Worm (Caenorhabditis elegans) whole organism, young adult: Measurements from ENCODE around the gene smc-5.

ENCODE experiments used
- F10E7.11 ChIP-seq: sonication (generic microtip); optimal IDR thresholded peaks from 2 replicates; lab custom pipeline; 2017; ENCODE audit warnings: mild to moderate bottlenecking, missing genetic modification characterization, moderate library complexity, missing compliant biosample characterization
- F22D6.2 ChIP-seq: sonication (generic microtip); optimal IDR thresholded peaks from 2 replicates; lab custom pipeline; 2016; ENCODE audit warnings: mild to moderate bottlenecking, missing genetic modification characterization, missing compliant biosample characterization
- F37B4.10 ChIP-seq: fragments of 200-800 bp; sonication (Bioruptor generic); IDR thresholded peaks from 2 replicates; pipeline ENCODE4 v1.3.6; 2022; ENCODE audit warnings: missing genetic modification characterization, missing compliant biosample characterization
- F52B5.7 ChIP-seq: sonication (generic microtip); optimal IDR thresholded peaks from 2 replicates; lab custom pipeline; 2016; ENCODE audit warnings: mild to moderate bottlenecking, missing genetic modification characterization, missing compliant biosample characterization
- K11D2.4 ChIP-seq: fragments of 200-800 bp; sonication (Bioruptor generic); IDR thresholded peaks from 2 replicates; pipeline ENCODE4 v1.3.6; 2022; ENCODE audit warnings: missing genetic modification reagents, missing genetic modification characterization, missing compliant biosample characterization
- Y53F4B.3 ChIP-seq: fragments of 200-800 bp; sonication (Bioruptor generic); IDR thresholded peaks from 2 replicates; pipeline ENCODE4 v1.3.6; 2022; ENCODE audit warnings: missing genetic modification reagents, missing genetic modification characterization, missing compliant biosample characterization
- ZK185.1 ChIP-seq: sonication (generic microtip); optimal IDR thresholded peaks from 2 replicates; lab custom pipeline; 2016; ENCODE audit warnings: mild to moderate bottlenecking, missing genetic modification characterization, missing compliant biosample characterization; ENCODE audit not compliant: poor library complexity, severe bottlenecking
- akir-1 ChIP-seq: fragments of 200-800 bp; sonication (Bioruptor generic); optimal IDR thresholded peaks from 2 replicates; lab custom pipeline; 2018; ENCODE audit warnings: mild to moderate bottlenecking, missing genetic modification characterization, moderate library complexity, missing compliant biosample characterization
- attf-5 ChIP-seq: fragments of 200-800 bp; sonication (Bioruptor generic); optimal IDR thresholded peaks from 2 replicates; lab custom pipeline; 2018; ENCODE audit warnings: mild to moderate bottlenecking, missing genetic modification characterization, missing compliant biosample characterization
- attf-6 ChIP-seq: fragments of 200-800 bp; sonication (Bioruptor generic); IDR thresholded peaks from 2 replicates; pipeline ENCODE4 v1.3.6; 2022; ENCODE audit warnings: missing genetic modification reagents, missing genetic modification characterization, missing compliant biosample characterization
- cebp-1 ChIP-seq, 2 experiments: fragments of 200-800 bp in 1 of 2; sonication (Bioruptor generic) in 1 of 2; sonication (generic microtip) in 1 of 2; IDR thresholded peaks in 1 of 2; optimal IDR thresholded peaks in 1 of 2; 2 replicates each; pipeline versions ENCODE4 v1.3.6 to Lab custom; 2017 to 2022; ENCODE audit warnings: missing compliant biosample characterization in 2 of 2, missing genetic modification characterization in 2 of 2, mild to moderate bottlenecking in 1 of 2, missing genetic modification reagents in 1 of 2, moderate library complexity in 1 of 2
- cebp-2 ChIP-seq: fragments of 200-800 bp; sonication (Bioruptor generic); IDR thresholded peaks from 2 replicates; pipeline ENCODE4 v1.3.6; 2022; ENCODE audit warnings: missing genetic modification characterization, missing compliant biosample characterization
- ceh-100 ChIP-seq: fragments of 200-800 bp; sonication (Bioruptor generic); IDR thresholded peaks from 2 replicates; pipeline ENCODE4 v1.3.6; 2022; ENCODE audit warnings: missing genetic modification reagents, missing genetic modification characterization, missing compliant biosample characterization
- efl-1 ChIP-seq: fragments of 150-350 bp; optimal IDR thresholded peaks from 2 replicates; lab custom pipeline; 2014; ENCODE audit warnings: missing biosample characterization, missing genetic modification reagents, missing genetic modification characterization
- egl-44 ChIP-seq: fragments of 200-800 bp; sonication (Bioruptor generic); IDR thresholded peaks from 2 replicates; pipeline ENCODE4 v1.3.6; 2022; ENCODE audit warnings: missing genetic modification reagents, missing genetic modification characterization, missing compliant biosample characterization
- egrh-3 ChIP-seq: fragments of 200-800 bp; sonication (Bioruptor generic); IDR thresholded peaks from 2 replicates; pipeline ENCODE4 v1.3.6; 2022; ENCODE audit warnings: missing genetic modification reagents, missing genetic modification characterization, missing compliant biosample characterization
- gei-17 ChIP-seq: fragments of 200-800 bp; sonication (Bioruptor generic); optimal IDR thresholded peaks from 2 replicates; lab custom pipeline; 2018; ENCODE audit warnings: mild to moderate bottlenecking, missing genetic modification characterization, missing compliant biosample characterization
- hmg-1.2 ChIP-seq: fragments of 200-800 bp; sonication (Bioruptor generic); IDR thresholded peaks from 2 replicates; pipeline ENCODE4 v1.3.6; 2022; ENCODE audit warnings: missing genetic modification reagents, missing genetic modification characterization, missing compliant biosample characterization
- lin-26 ChIP-seq: fragments of 200-800 bp; sonication (Bioruptor generic); IDR thresholded peaks from 2 replicates; pipeline ENCODE4 v1.3.6; 2022; ENCODE audit warnings: missing genetic modification reagents, missing genetic modification characterization, missing compliant biosample characterization
- lir-1 ChIP-seq: fragments of 200-800 bp; sonication (Bioruptor generic); conservative IDR thresholded peaks from 2 replicates; pipeline ENCODE4 v1.3.6; 2022; ENCODE audit warnings: missing genetic modification reagents, missing genetic modification characterization, missing compliant biosample characterization
- madf-10 ChIP-seq: sonication (generic microtip); optimal IDR thresholded peaks from 2 replicates; lab custom pipeline; 2016; ENCODE audit warnings: mild to moderate bottlenecking, missing genetic modification characterization, missing compliant biosample characterization
- mcd-1 ChIP-seq: fragments of 200-800 bp; sonication (Bioruptor generic); IDR thresholded peaks from 2 replicates; pipeline ENCODE4 v1.3.6; 2022; ENCODE audit warnings: missing genetic modification reagents, missing genetic modification characterization, missing compliant biosample characterization
- mel-28 ChIP-seq: sonication (generic microtip); optimal IDR thresholded peaks from 2 replicates; lab custom pipeline; 2016; ENCODE audit warnings: borderline replicate concordance, mild to moderate bottlenecking, missing genetic modification characterization, missing compliant biosample characterization
- nfya-1 ChIP-seq: sonication (generic microtip); optimal IDR thresholded peaks from 2 replicates; lab custom pipeline; 2017; ENCODE audit warnings: antibody characterized with exemption, missing compliant biosample characterization, missing genetic modification characterization, borderline replicate concordance; ENCODE audit not compliant: insufficient read depth
- nhr-80 ChIP-seq: sonication (generic microtip); optimal IDR thresholded peaks from 2 replicates; lab custom pipeline; 2016; ENCODE audit warnings: missing genetic modification characterization, missing compliant biosample characterization
- nhr-90 ChIP-seq: sonication (generic microtip); optimal IDR thresholded peaks from 2 replicates; lab custom pipeline; 2016; ENCODE audit warnings: missing genotype, mild to moderate bottlenecking, missing genetic modification characterization, missing compliant biosample characterization
- pbrm-1 ChIP-seq: fragments of 200-800 bp; sonication (Bioruptor generic); IDR thresholded peaks from 2 replicates; pipeline ENCODE4 v1.3.6; 2022; ENCODE audit warnings: missing genetic modification reagents, missing genetic modification characterization, missing compliant biosample characterization
- pha-4 ChIP-seq: fragments of 150-350 bp; sonication (generic microtip); optimal IDR thresholded peaks from 2 replicates; lab custom pipeline; 2014; ENCODE audit warnings: missing biosample characterization, missing genetic modification reagents, missing genetic modification characterization
- rec-8 ChIP-seq, 2 experiments: sonication (generic microtip); optimal IDR thresholded peaks; 2 replicates each; lab custom pipeline; 2016; ENCODE audit warnings: mild to moderate bottlenecking in 2 of 2, missing genetic modification characterization in 2 of 2, missing genetic modification reagents in 2 of 2, missing genotype in 2 of 2, missing biosample characterization in 1 of 2, missing compliant biosample characterization in 1 of 2, moderate library complexity in 1 of 2
- repo-1 ChIP-seq: sonication (generic microtip); optimal IDR thresholded peaks from 2 replicates; lab custom pipeline; 2017; ENCODE audit warnings: mild to moderate bottlenecking, missing genetic modification characterization, missing compliant biosample characterization
- rpc-1 ChIP-seq, 2 experiments: fragments of 150-350 bp in 1 of 2; sonication (generic microtip) in 1 of 2; optimal IDR thresholded peaks; 2 replicates each; lab custom pipeline; 2014 to 2018; ENCODE audit warnings: missing biosample characterization in 1 of 2, missing genetic modification characterization in 1 of 2, missing genetic modification reagents in 1 of 2, missing genotype in 1 of 2
- sea-2 ChIP-seq: fragments of 200-800 bp; sonication (Bioruptor generic); IDR thresholded peaks from 2 replicates; pipeline ENCODE4 v1.3.6; 2022; ENCODE audit warnings: missing genetic modification characterization, missing compliant biosample characterization
- snpc-1.1 ChIP-seq: sonication (generic microtip); optimal IDR thresholded peaks from 2 replicates; lab custom pipeline; 2017; ENCODE audit warnings: missing genetic modification characterization, mild to moderate bottlenecking, missing compliant biosample characterization, antibody characterized with exemption, moderate library complexity, missing genotype, missing genetic modification reagents; ENCODE audit not compliant: insufficient read depth
- snpc-3.4 ChIP-seq: sonication (generic microtip); optimal IDR thresholded peaks from 2 replicates; lab custom pipeline; 2017; ENCODE audit warnings: missing genetic modification characterization, mild to moderate bottlenecking, missing compliant biosample characterization, antibody characterized with exemption, moderate library complexity, missing genotype, missing genetic modification reagents
- unc-130 ChIP-seq: sonication (generic microtip); optimal IDR thresholded peaks from 2 replicates; lab custom pipeline; 2016; ENCODE audit warnings: missing genetic modification reagents, missing genetic modification characterization, missing compliant biosample characterization
- zfh-2 ChIP-seq: fragments of 200-800 bp; sonication (Bioruptor generic); conservative IDR thresholded peaks from 2 replicates; pipeline ENCODE4 v1.3.6; 2022; ENCODE audit warnings: missing genetic modification reagents, missing genetic modification characterization, missing compliant biosample characterization
- ztf-3 ChIP-seq: fragments of 200-800 bp; sonication (Bioruptor generic); optimal IDR thresholded peaks from 2 replicates; lab custom pipeline; 2018; ENCODE audit warnings: mild to moderate bottlenecking, missing genetic modification characterization, missing compliant biosample characterization

Gene smc-5

DNA sequence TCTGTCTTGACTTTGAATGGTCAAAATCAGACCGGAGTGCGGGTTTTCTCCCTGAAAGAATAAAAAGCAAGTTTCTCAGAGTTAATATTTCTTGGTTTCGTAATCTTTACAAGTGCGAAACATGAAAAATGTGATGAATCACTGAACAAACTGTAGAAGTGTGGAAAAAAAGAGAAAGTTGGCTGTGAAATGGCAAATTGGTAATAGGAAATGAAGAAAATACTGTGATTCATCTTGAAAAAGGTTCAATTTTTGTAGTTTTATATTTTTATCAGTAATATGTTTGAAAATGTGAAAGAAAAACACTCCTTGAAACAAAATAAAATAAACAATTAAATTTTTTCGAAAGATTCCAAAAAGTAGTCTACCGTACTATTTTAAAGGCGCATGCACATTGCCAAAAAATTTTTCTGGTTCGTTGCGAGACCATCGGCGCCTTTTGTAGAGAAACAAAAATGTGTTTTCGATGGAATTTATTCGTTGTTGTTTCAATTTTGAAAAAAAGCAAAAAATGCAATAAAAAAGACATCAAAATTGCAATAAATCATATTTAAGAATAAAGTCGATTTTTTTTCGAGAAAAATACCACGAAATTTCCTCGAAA, 29.8 kb downstream of the smc-5 start, which contains the start of gene pld-1 (continued):
- TF ChIP-seq cebp-1 (GFP tag; IDR thresholded peaks at IDR 0.05; lab: Robert Waterston, UW), result no peak
- TF ChIP-seq cebp-1 (tag; optimal IDR thresholded peaks at IDR 0.05; lab: Kevin White, UChicago), result no peak
- TF ChIP-seq repo-1 (tag; lab: Kevin White, UChicago), result no peak
- no peak for TF ChIP-seq pbrm-1
- peak; percentile 43 for TF ChIP-seq snpc-1.1 (tag; lab: Kevin White, UChicago)
- TF ChIP-seq madf-10 (tag; lab: Kevin White, UChicago), result no peak
- no peak for TF ChIP-seq hmg-1.2

DNA sequence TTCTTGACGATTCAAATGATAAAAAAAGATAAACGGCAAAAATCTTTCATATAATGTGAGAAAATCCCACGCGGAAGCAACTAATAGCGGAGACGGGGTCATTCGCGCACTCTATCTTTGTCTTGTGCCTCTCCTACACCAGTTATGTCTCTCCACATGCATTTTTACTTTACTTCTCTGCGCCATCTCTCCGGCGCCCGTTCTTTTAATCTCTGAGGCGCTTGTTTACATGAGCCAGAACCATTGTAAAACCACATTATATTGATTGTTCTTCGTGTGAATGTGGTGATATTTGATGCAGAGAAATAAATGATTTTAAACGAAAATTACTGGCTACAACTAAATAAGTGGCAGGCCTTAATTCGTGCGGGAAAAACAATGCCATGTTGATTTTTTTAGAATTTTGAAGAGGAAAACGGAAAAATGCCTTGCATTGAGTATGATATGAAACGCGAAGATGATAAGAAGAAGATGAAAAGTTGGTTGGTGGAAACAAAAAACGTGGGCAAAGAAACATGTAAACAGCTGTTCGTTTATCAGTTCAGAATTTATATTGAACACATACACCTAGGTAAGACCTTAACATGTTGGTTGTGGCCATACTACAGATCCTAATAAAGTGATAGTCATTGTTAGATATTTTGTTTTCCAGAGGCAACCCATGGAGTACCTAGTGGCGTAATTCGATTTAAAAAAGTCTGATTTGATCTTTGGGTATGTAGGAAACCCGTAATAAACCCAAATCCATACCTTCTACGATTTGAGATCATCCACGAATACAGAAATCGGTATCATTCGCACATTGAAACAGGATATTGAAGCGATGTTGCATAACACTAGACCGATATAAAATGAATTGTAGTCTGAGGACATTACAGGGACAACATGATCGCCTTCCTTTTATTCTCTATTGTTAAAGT, 30.7 kb downstream of the smc-5 start, which contains the start of gene C04G6.2:
TSS of gene C04G6.2 (plus strand) at position 870 of the 920 bp plus-strand sequence.
- TF ChIP-seq pha-4 (tag; lab: Kevin White, UChicago) (peak; percentile 48), nfya-1 (tag; lab: Kevin White, UChicago) (no peak), snpc-3.4 (tag; lab: Kevin White, UChicago) (no peak), nhr-90 (tag; lab: Kevin White, UChicago) (no peak), mel-28 (no peak), nhr-80 (peak; percentile 52), hmg-1.2 (peak; percentile 92; the same call in 1 of the 2 replicates), attf-5 (GFP tag; lab: Kevin White, UChicago) (peak; percentile 56), rec-8 (tag; optimal IDR thresholded peaks at IDR 0.05; lab: Kevin White, UChicago) (no peak)

DNA sequence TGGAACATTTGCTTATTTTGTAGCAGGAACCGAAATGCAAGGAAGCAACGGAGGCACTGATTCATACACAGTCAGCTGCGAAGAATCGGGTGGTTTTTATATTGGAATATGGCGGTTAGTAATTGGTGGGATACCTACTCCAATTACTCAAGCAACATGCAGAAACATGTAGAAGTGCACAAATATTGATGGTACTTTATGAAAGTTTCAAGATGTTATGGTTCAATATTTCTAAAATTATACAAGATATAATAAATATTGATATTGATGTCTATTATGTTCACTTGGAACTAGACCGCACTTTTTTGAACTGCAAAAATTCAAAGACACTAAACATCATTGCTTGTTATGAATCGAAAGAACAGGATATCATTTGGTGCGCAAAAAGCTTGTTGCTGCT, 32.0 kb downstream of the smc-5 start, which contains the start of gene C04G6.13:
TSS of gene C04G6.13 (plus strand) at position 301 of the 400 bp plus-strand sequence.
- TF ChIP-seq ztf-3 (GFP tag; lab: Kevin White, UChicago), result no peak
- TF ChIP-seq efl-1 (GFP tag; lab: Kevin White, UChicago), result no peak
- no peak for TF ChIP-seq gei-17 (GFP tag; lab: Kevin White, UChicago)
- TF ChIP-seq attf-6 (GFP tag; lab: Robert Waterston, UW), result no peak
- no peak for TF ChIP-seq ceh-100
- TF ChIP-seq akir-1 (GFP tag; lab: Kevin White, UChicago), result no peak
- no peak for TF ChIP-seq nhr-80
- TF ChIP-seq zfh-2 (GFP tag; lab: Robert Waterston, UW), result no peak
- no peak for TF ChIP-seq F37B4.10
- TF ChIP-seq F52B5.7, result no peak

DNA sequence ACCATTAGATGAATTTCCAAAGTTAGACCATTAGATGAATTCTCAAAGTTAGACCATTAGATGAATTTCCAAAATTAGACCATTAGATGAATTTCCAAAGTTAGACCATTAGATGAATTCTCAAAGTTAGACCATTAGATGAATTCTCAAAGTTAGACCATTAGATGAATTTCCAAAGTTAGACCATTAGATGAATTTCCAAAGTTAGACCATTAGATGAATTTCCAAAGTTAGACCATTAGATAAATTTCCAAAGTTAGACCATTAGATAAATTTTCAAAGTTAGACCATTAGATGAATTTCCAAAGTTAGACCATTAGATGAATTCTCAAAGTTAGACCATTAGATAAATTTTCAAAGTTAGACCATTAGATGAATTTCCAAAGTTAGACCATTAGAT, 35.5 kb downstream of the smc-5 start:
- peak; percentile 92 for TF ChIP-seq egrh-3 (GFP tag; lab: Robert Waterston, UW)

DNA sequence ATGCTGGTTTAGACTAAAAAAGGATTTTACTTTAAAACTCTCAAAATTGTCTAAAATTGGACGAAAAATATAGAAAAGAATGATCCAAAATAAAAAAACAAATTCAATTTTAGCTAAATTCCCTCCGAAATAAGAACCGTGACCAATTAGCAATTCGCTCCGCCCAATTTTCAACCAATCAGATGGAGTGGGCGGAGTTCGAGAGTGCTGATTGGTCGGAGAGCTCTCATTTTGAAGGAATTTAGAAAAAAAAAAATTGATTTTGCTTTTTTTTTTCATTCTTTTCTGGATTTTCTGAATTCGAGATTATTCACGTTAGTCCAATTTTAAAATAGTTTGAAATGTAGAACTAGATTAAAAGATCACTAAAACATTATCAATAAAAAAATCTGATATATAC, 37.1 kb downstream of the smc-5 start:
- TF ChIP-seq repo-1 (tag; lab: Kevin White, UChicago) (no peak), K11D2.4 (GFP tag; lab: Robert Waterston, UW) (no peak), Y53F4B.3 (GFP tag; lab: Robert Waterston, UW) (no peak), lin-26 (no peak), egl-44 (GFP tag; lab: Robert Waterston, UW) (no peak), ZK185.1 (no peak), sea-2 (GFP tag; lab: Robert Waterston, UW) (no peak), lir-1 (no peak), F52B5.7 (no peak), pbrm-1 (no peak), F22D6.2 (tag; lab: Kevin White, UChicago) (no peak), F10E7.11 (tag; lab: Kevin White, UChicago) (no peak), mcd-1 (no peak), efl-1 (GFP tag; lab: Kevin White, UChicago) (no peak), unc-130 (no peak), cebp-2 (GFP tag; lab: Robert Waterston, UW) (no peak), rpc-1 (optimal IDR thresholded peaks at IDR 0.05; lab: Kevin White, UChicago) (no peak), rpc-1 (tag; optimal IDR thresholded peaks at IDR 0.05; lab: Kevin White, UChicago) (no peak)
